Worm (Caenorhabditis elegans) whole organism, mixed stage, embryonic: ENCODE data around the gene memi-1.

ENCODE experiments used
- M03D4.4 ChIP-seq: sonication (generic microtip); optimal IDR thresholded peaks from 2 replicates; lab custom pipeline; 2017; ENCODE audit warnings: mild to moderate bottlenecking, missing genetic modification characterization, missing compliant biosample characterization
- blmp-1 ChIP-seq: fragments of 150-350 bp; optimal IDR thresholded peaks from 2 replicates; lab custom pipeline; 2014; ENCODE audit warnings: missing biosample characterization, missing genetic modification characterization
- nhr-12 ChIP-seq: fragments of 150-350 bp; optimal IDR thresholded peaks from 2 replicates; lab custom pipeline; 2014; ENCODE audit warnings: missing biosample characterization, missing genetic modification characterization
- nhr-2 ChIP-seq: fragments of 150-350 bp; optimal IDR thresholded peaks from 2 replicates; lab custom pipeline; 2014; ENCODE audit warnings: missing biosample characterization, missing genetic modification characterization
- nhr-28 ChIP-seq: fragments of 150-350 bp; optimal IDR thresholded peaks from 2 replicates; lab custom pipeline; 2014; ENCODE audit warnings: missing biosample characterization, missing genetic modification characterization
- pha-4 ChIP-seq: fragments of 150-350 bp; optimal IDR thresholded peaks from 2 replicates; lab custom pipeline; 2018; ENCODE audit warnings: missing biosample characterization, missing genetic modification reagents, missing genetic modification characterization
- snpc-4 ChIP-seq: fragments of 150-350 bp; optimal IDR thresholded peaks from 2 replicates; lab custom pipeline; 2014; ENCODE audit warnings: missing biosample characterization, missing genetic modification characterization
- unc-120 ChIP-seq: sonication (generic microtip); optimal IDR thresholded peaks from 2 replicates; lab custom pipeline; 2017; ENCODE audit warnings: missing genetic modification characterization, missing compliant biosample characterization; ENCODE audit not compliant: poor library complexity, severe bottlenecking
- unc-62 ChIP-seq: fragments of 150-350 bp; optimal IDR thresholded peaks from 2 replicates; lab custom pipeline; 2014; ENCODE audit warnings: missing biosample characterization, missing genetic modification reagents, missing genetic modification characterization
- zip-8 ChIP-seq: fragments of 150-350 bp; optimal IDR thresholded peaks from 2 replicates; lab custom pipeline; 2014; ENCODE audit warnings: missing biosample characterization, missing genetic modification characterization
- ztf-11 ChIP-seq: fragments of 150-350 bp; optimal IDR thresholded peaks from 2 replicates; lab custom pipeline; 2014; ENCODE audit warnings: missing biosample characterization, missing genetic modification characterization

DNA sequence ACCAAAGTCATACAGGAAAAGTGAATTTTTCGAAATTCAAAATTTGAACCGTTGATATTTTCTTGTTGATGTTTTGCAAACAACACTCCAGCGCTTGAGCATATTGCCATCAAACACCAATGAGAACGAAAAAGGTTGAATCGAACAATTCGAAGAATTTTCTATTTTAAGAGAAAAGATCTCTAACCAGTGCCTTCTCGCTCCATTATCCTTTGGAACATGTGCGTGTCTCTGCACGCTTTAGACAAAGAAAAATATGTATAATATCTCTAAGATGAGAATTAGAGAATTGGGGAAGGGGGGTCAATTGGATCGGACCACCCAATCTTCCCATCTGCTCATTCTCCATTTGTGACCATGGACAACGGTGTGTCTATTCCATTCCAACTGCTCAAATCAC, 3.6 kb upstream of the memi-1 start, which contains the start of gene Y17G9B.2:
- TF ChIP-seq nhr-28 (no peak), unc-62 (GFP tag; lab: Kevin White, UChicago) (no peak), snpc-4 (tag; lab: Kevin White, UChicago) (no peak), unc-120 (tag; lab: Kevin White, UChicago) (no peak), zip-8 (tag; lab: Kevin White, UChicago) (no peak), blmp-1 (tag; lab: Kevin White, UChicago) (no peak), nhr-2 (tag; lab: Kevin White, UChicago) (no peak), pha-4 (tag; lab: Kevin White, UChicago) (no peak), nhr-12 (tag; lab: Kevin White, UChicago) (no peak), ztf-11 (no peak), M03D4.4 (tag; lab: Kevin White, UChicago) (no peak)
